Worm (Caenorhabditis elegans) whole organism, early embryonic: ENCODE results near the gene msp-19.

Source experiments
- ama-1 ChIP-seq: fragments of 150-350 bp; optimal IDR thresholded peaks from 2 replicates; lab custom pipeline; 2014
- ceh-36 ChIP-seq: sonication (generic microtip); optimal IDR thresholded peaks from 2 replicates; lab custom pipeline; 2016; ENCODE audit warnings: missing genetic modification characterization, inconsistent platforms, missing compliant biosample characterization
- ets-7 ChIP-seq: sonication (generic microtip); optimal IDR thresholded peaks from 2 replicates; lab custom pipeline; 2016; ENCODE audit warnings: missing genotype, missing genetic modification characterization, missing compliant biosample characterization
- scrt-1 ChIP-seq: fragments of 200-800 bp; sonication (Bioruptor generic); IDR thresholded peaks from 2 replicates; pipeline ENCODE4 v1.3.6; 2022; ENCODE audit warnings: missing genetic modification characterization, missing compliant biosample characterization
- tbx-37 ChIP-seq: fragments of 200-800 bp; sonication (Bioruptor generic); conservative IDR thresholded peaks from 2 replicates; pipeline ENCODE4 v1.3.6; 2022; ENCODE audit warnings: missing genetic modification reagents, missing genetic modification characterization, missing compliant biosample characterization

ce11 chrIV:5281457-5281856 is 21.1 kb downstream of the msp-19 start:
- no peak for TF ChIP-seq scrt-1
- TF ChIP-seq ama-1 (lab: Kevin White, UChicago) = no peak
- TF ChIP-seq tbx-37 (GFP tag; lab: Robert Waterston, UW) = no peak
- TF ChIP-seq ceh-36 (tag; lab: Kevin White, UChicago) = no peak
- no peak for TF ChIP-seq ets-7 (tag; lab: Kevin White, UChicago)
